Fruit fly (Drosophila melanogaster) whole organism, prepupa: ENCODE results near the gene ScsbetaA.

Experiments
- Blimp-1 ChIP-seq: fragments of 200-800 bp; sonication (Bioruptor generic); optimal IDR thresholded peaks from 3 replicates; lab custom pipeline; 2017; ENCODE audit warnings: missing biosample characterization, missing genetic modification characterization, mild to moderate bottlenecking, moderate library complexity, missing genetic modification reagents
- CG10631 ChIP-seq: fragments of 200-800 bp; sonication (Bioruptor generic); optimal IDR thresholded peaks from 2 replicates; lab custom pipeline; 2016; ENCODE audit warnings: missing biosample characterization, missing genetic modification characterization
- CG10669 ChIP-seq: fragments of 200-800 bp; sonication (Bioruptor generic); optimal IDR thresholded peaks from 3 replicates; lab custom pipeline; 2018; ENCODE audit warnings: missing biosample characterization, mild to moderate bottlenecking, missing genetic modification characterization, moderate library complexity
- CG11294 ChIP-seq: fragments of 200-800 bp; sonication (Bioruptor generic); IDR thresholded peaks from 2 replicates; pipeline ENCODE4 v1.3.6; 2022; ENCODE audit warnings: missing biosample characterization, missing genetic modification characterization
- CG11762 ChIP-seq: fragments of 200-800 bp; sonication (Bioruptor generic); optimal IDR thresholded peaks from 3 replicates; lab custom pipeline; 2016; ENCODE audit warnings: missing biosample characterization, missing genetic modification characterization; ENCODE audit not compliant: insufficient read depth
- CG15336 ChIP-seq: fragments of 200-800 bp; sonication (Bioruptor generic); IDR thresholded peaks from 2 replicates; pipeline ENCODE4 v1.3.6; 2022; ENCODE audit warnings: missing biosample characterization, missing genetic modification characterization
- CG1621 ChIP-seq: fragments of 200-800 bp; sonication (Bioruptor generic); optimal IDR thresholded peaks from 3 replicates; lab custom pipeline; 2018; ENCODE audit warnings: missing biosample characterization, mild to moderate bottlenecking, missing genetic modification characterization
- CG16779 ChIP-seq: fragments of 200-800 bp; sonication (Bioruptor generic); optimal IDR thresholded peaks from 3 replicates; lab custom pipeline; 2017; ENCODE audit warnings: missing biosample characterization, mild to moderate bottlenecking, missing genetic modification characterization
- CG3032 ChIP-seq: fragments of 200-800 bp; optimal IDR thresholded peaks from 2 replicates; lab custom pipeline; 2019; ENCODE audit warnings: missing biosample characterization, mild to moderate bottlenecking, missing genetic modification characterization, moderate library complexity
- CG31627 ChIP-seq: fragments of 200-800 bp; sonication (Bioruptor generic); optimal IDR thresholded peaks from 3 replicates; lab custom pipeline; 2016; ENCODE audit warnings: missing biosample characterization, missing genetic modification characterization
- CG34406 ChIP-seq: fragments of 200-800 bp; sonication (Bioruptor generic); optimal IDR thresholded peaks from 3 replicates; lab custom pipeline; 2016; ENCODE audit warnings: missing biosample characterization, missing genetic modification characterization
- CG3919 ChIP-seq: fragments of 200-800 bp; sonication (Bioruptor generic); optimal IDR thresholded peaks from 3 replicates; lab custom pipeline; 2016; ENCODE audit warnings: missing biosample characterization, missing genetic modification characterization
- CG4318 ChIP-seq: fragments of 200-800 bp; sonication (Bioruptor generic); optimal IDR thresholded peaks from 3 replicates; lab custom pipeline; 2017; ENCODE audit warnings: missing biosample characterization, mild to moderate bottlenecking, missing genetic modification characterization
- CG6276 ChIP-seq: fragments of 200-800 bp; sonication (Bioruptor generic); optimal IDR thresholded peaks from 2 replicates; lab custom pipeline; 2017; ENCODE audit warnings: missing biosample characterization, mild to moderate bottlenecking, missing genetic modification characterization
- CG6792 ChIP-seq: fragments of 200-800 bp; sonication (Bioruptor generic); optimal IDR thresholded peaks from 3 replicates; lab custom pipeline; 2016; ENCODE audit warnings: missing biosample characterization, missing genetic modification characterization
- CG6808 ChIP-seq: fragments of 200-800 bp; sonication (Bioruptor generic); optimal IDR thresholded peaks from 3 replicates; lab custom pipeline; 2017; ENCODE audit warnings: missing biosample characterization, missing genetic modification characterization, mild to moderate bottlenecking, moderate library complexity, missing genetic modification reagents
- CG6854 ChIP-seq: fragments of 200-800 bp; sonication (Bioruptor generic); optimal IDR thresholded peaks from 2 replicates; lab custom pipeline; 2017; ENCODE audit warnings: missing biosample characterization, mild to moderate bottlenecking, missing genetic modification characterization
- CG7368 ChIP-seq: fragments of 200-800 bp; sonication (Bioruptor generic); optimal IDR thresholded peaks from 3 replicates; lab custom pipeline; 2016; ENCODE audit warnings: missing biosample characterization, missing genetic modification characterization
- CG8119 ChIP-seq: fragments of 200-800 bp; sonication (Bioruptor generic); IDR thresholded peaks from 3 replicates; pipeline ENCODE4 v1.3.6; 2022; ENCODE audit warnings: missing biosample characterization, missing genetic modification characterization
- CG8319 ChIP-seq: fragments of 200-800 bp; sonication (Bioruptor generic); optimal IDR thresholded peaks from 3 replicates; lab custom pipeline; 2016; ENCODE audit warnings: missing biosample characterization, missing genetic modification characterization
- CG8632 ChIP-seq: fragments of 200-800 bp; sonication (Bioruptor generic); optimal IDR thresholded peaks from 3 replicates; lab custom pipeline; 2016; ENCODE audit warnings: missing biosample characterization, missing genetic modification characterization
- CG9139 ChIP-seq: fragments of 200-800 bp; sonication (Bioruptor generic); optimal IDR thresholded peaks from 3 replicates; lab custom pipeline; 2017; ENCODE audit warnings: missing biosample characterization, mild to moderate bottlenecking, missing genetic modification characterization
- Eip75B ChIP-seq: fragments of 200-800 bp; sonication (Bioruptor generic); optimal IDR thresholded peaks from 3 replicates; lab custom pipeline; 2016; ENCODE audit warnings: missing biosample characterization, missing genetic modification characterization
- Eip78C ChIP-seq: fragments of 200-800 bp; sonication (Bioruptor generic); peaks from one replicate; lab custom pipeline; 2016; ENCODE audit warnings: missing biosample characterization, missing genetic modification characterization
- Eip93F ChIP-seq: fragments of 200-800 bp; sonication (Bioruptor generic); optimal IDR thresholded peaks from 2 replicates; lab custom pipeline; 2016; ENCODE audit warnings: missing biosample characterization, mild to moderate bottlenecking, missing genetic modification characterization
- Ets96B ChIP-seq: fragments of 200-800 bp; optimal IDR thresholded peaks from 2 replicates; lab custom pipeline; 2019; ENCODE audit warnings: missing biosample characterization, mild to moderate bottlenecking, missing genetic modification characterization, moderate library complexity
- Gug ChIP-seq: fragments of 200-800 bp; sonication (Bioruptor generic); IDR thresholded peaks from 2 replicates; pipeline ENCODE4 v1.3.6; 2022; ENCODE audit warnings: missing biosample characterization, missing genetic modification characterization
- Hr38 ChIP-seq: sonication (Bioruptor generic); optimal IDR thresholded peaks from 2 replicates; lab custom pipeline; 2016; ENCODE audit warnings: missing biosample characterization, missing genetic modification characterization
- Lpt ChIP-seq: fragments of 200-800 bp; sonication (Bioruptor generic); optimal IDR thresholded peaks from 3 replicates; lab custom pipeline; 2016; ENCODE audit warnings: missing biosample characterization, missing genetic modification characterization
- Met ChIP-seq: fragments of 200-800 bp; sonication (Bioruptor generic); optimal IDR thresholded peaks from 3 replicates; lab custom pipeline; 2016; ENCODE audit warnings: missing biosample characterization, missing genetic modification characterization
- Smox ChIP-seq: fragments of 200-800 bp; sonication (Bioruptor generic); optimal IDR thresholded peaks from 3 replicates; lab custom pipeline; 2016; ENCODE audit warnings: missing biosample characterization, missing genetic modification characterization
- Sox102F ChIP-seq: fragments of 200-800 bp; sonication (Bioruptor generic); optimal IDR thresholded peaks from 2 replicates; lab custom pipeline; 2016; ENCODE audit warnings: missing biosample characterization, mild to moderate bottlenecking, missing genetic modification characterization
- Sox15 ChIP-seq: fragments of 200-800 bp; sonication (Bioruptor generic); optimal IDR thresholded peaks from 3 replicates; lab custom pipeline; 2016; ENCODE audit warnings: missing biosample characterization, missing genetic modification characterization
- achi ChIP-seq: fragments of 200-800 bp; sonication (Bioruptor generic); optimal IDR thresholded peaks from 3 replicates; lab custom pipeline; 2016; ENCODE audit warnings: missing biosample characterization, missing genetic modification characterization
- acj6 ChIP-seq: fragments of 200-800 bp; sonication (Bioruptor generic); optimal IDR thresholded peaks from 3 replicates; lab custom pipeline; 2016; ENCODE audit warnings: missing biosample characterization, missing genetic modification characterization
- dac ChIP-seq: fragments of 200-800 bp; sonication (Bioruptor generic); optimal IDR thresholded peaks from 2 replicates; lab custom pipeline; 2017; ENCODE audit warnings: missing biosample characterization, mild to moderate bottlenecking, missing genetic modification characterization
- dsx ChIP-seq: fragments of 200-800 bp; optimal IDR thresholded peaks from 3 replicates; lab custom pipeline; 2019; ENCODE audit warnings: missing biosample characterization, mild to moderate bottlenecking, missing genetic modification characterization, moderate library complexity; ENCODE audit not compliant: poor library complexity, severe bottlenecking
- esn ChIP-seq: fragments of 200-800 bp; sonication (Bioruptor generic); optimal IDR thresholded peaks from 2 replicates; lab custom pipeline; 2016; ENCODE audit warnings: missing biosample characterization, mild to moderate bottlenecking, missing genetic modification characterization, moderate library complexity
- fd59A ChIP-seq: fragments of 200-800 bp; sonication (Bioruptor generic); optimal IDR thresholded peaks from 2 replicates; lab custom pipeline; 2017; ENCODE audit warnings: missing biosample characterization, mild to moderate bottlenecking, missing genetic modification characterization, missing genetic modification reagents
- fd85E ChIP-seq: fragments of 200-800 bp; sonication (Bioruptor generic); optimal IDR thresholded peaks from 3 replicates; lab custom pipeline; 2016; ENCODE audit warnings: missing biosample characterization, missing genetic modification characterization
- fkh ChIP-seq: fragments of 200-800 bp; sonication (Bioruptor generic); optimal IDR thresholded peaks from 3 replicates; lab custom pipeline; 2017; ENCODE audit warnings: missing biosample characterization, mild to moderate bottlenecking, missing genetic modification characterization, moderate library complexity
- lz ChIP-seq: fragments of 200-800 bp; sonication (Bioruptor generic); optimal IDR thresholded peaks from 3 replicates; lab custom pipeline; 2016; ENCODE audit warnings: missing biosample characterization, missing genetic modification characterization
- salr ChIP-seq, 2 experiments: fragments of 200-800 bp; sonication (Bioruptor generic); optimal IDR thresholded peaks; 3 replicates each; lab custom pipeline; 2016 to 2018; ENCODE audit warnings: missing biosample characterization in 2 of 2, missing genetic modification characterization in 2 of 2, mild to moderate bottlenecking in 1 of 2
- spab ChIP-seq: fragments of 200-800 bp; sonication (Bioruptor generic); optimal IDR thresholded peaks from 2 replicates; lab custom pipeline; 2017; ENCODE audit warnings: missing biosample characterization, mild to moderate bottlenecking, missing genetic modification characterization, missing genetic modification reagents
- ss ChIP-seq, 2 experiments: fragments of 200-800 bp; sonication (Bioruptor generic); optimal IDR thresholded peaks; 2 replicates in 1 of 2; 3 replicates in 1 of 2; lab custom pipeline; 2017 to 2018; ENCODE audit warnings: mild to moderate bottlenecking in 2 of 2, missing biosample characterization in 2 of 2, missing genetic modification characterization in 2 of 2, moderate library complexity in 1 of 2
- topi ChIP-seq: fragments of 200-800 bp; sonication (Bioruptor generic); optimal IDR thresholded peaks from 3 replicates; lab custom pipeline; 2016; ENCODE audit warnings: missing biosample characterization, missing genetic modification characterization
- vri ChIP-seq: fragments of 200-800 bp; sonication (Bioruptor generic); optimal IDR thresholded peaks from 3 replicates; lab custom pipeline; 2016; ENCODE audit warnings: missing biosample characterization, mild to moderate bottlenecking, missing genetic modification characterization

ScsbetaA gene

dm6 chr3R:8931777-8932345, 6.7 kb upstream of the ScsbetaA start, which contains the start of gene pyd (continued):
- TF ChIP-seq CG8119 (GFP tag; lab: Robert Waterston, UW) = peak; percentile 43; the same call in 1 of the 3 replicates
- TF ChIP-seq CG6792 (GFP tag; lab: Kevin White, UChicago) = peak; percentile 60
- peak; percentile 25 for TF ChIP-seq Lpt (GFP tag; lab: Kevin White, UChicago)
- TF ChIP-seq lz (GFP tag; lab: Kevin White, UChicago) = peak; percentile 69
- no peak for TF ChIP-seq CG8632 (GFP tag; lab: Kevin White, UChicago)
- no peak for TF ChIP-seq Hr38 (GFP tag; lab: Kevin White, UChicago)
- peak; percentile 41 to 63 for TF ChIP-seq ss (GFP tag; optimal IDR thresholded peaks at IDR 0.05; lab: Kevin White, UChicago)
- no peak for TF ChIP-seq CG1621 (tag; lab: Kevin White, UChicago)
- peak; percentile 64 for TF ChIP-seq achi (GFP tag; lab: Kevin White, UChicago)

dm6 chr3R:8932741-8933140, 5.8 kb upstream of the ScsbetaA start:
- peak; percentile 9 for TF ChIP-seq Lpt (GFP tag; lab: Kevin White, UChicago)
- no peak for TF ChIP-seq vri (GFP tag; lab: Kevin White, UChicago)
- TF ChIP-seq lz (GFP tag; lab: Kevin White, UChicago) = no peak
- no peak for TF ChIP-seq dac (GFP tag; lab: Kevin White, UChicago)
- TF ChIP-seq CG3032 (tag; lab: Kevin White, UChicago) = peak; percentile 32
- peak; percentile 51 for TF ChIP-seq CG15336 (GFP tag; lab: Robert Waterston, UW)
- no peak for TF ChIP-seq Sox15 (GFP tag; lab: Kevin White, UChicago)
- no peak for TF ChIP-seq CG31627 (GFP tag; lab: Kevin White, UChicago)
- TF ChIP-seq Smox = no peak
- no peak for TF ChIP-seq CG6276 (GFP tag; lab: Kevin White, UChicago)
- TF ChIP-seq CG8319 = no peak
- TF ChIP-seq Eip93F (GFP tag; lab: Kevin White, UChicago) = no peak
- peak; percentile 14 for TF ChIP-seq spab (GFP tag; lab: Kevin White, UChicago)
- no peak for TF ChIP-seq Sox102F (GFP tag; lab: Kevin White, UChicago)
- peak; percentile 35 for TF ChIP-seq CG10631
- peak; percentile 34 for TF ChIP-seq acj6 (GFP tag; lab: Kevin White, UChicago)
- TF ChIP-seq fd59A (GFP tag; lab: Kevin White, UChicago) = no peak
- TF ChIP-seq dsx (GFP tag; lab: Kevin White, UChicago) = no peak
- TF ChIP-seq CG6854 (GFP tag; lab: Kevin White, UChicago) = no peak
- TF ChIP-seq CG8119 (GFP tag; lab: Robert Waterston, UW) = peak; percentile 60; the same call in 1 of the 3 replicates
- TF ChIP-seq fd85E = no peak
- no peak for TF ChIP-seq CG11762
- peak; percentile 12 for TF ChIP-seq Met (GFP tag; lab: Kevin White, UChicago)
- peak in 1 of 2 experiments; percentile 41 for TF ChIP-seq ss (GFP tag; optimal IDR thresholded peaks at IDR 0.05; lab: Kevin White, UChicago)
- TF ChIP-seq CG4318 (GFP tag; lab: Kevin White, UChicago) = no peak
- peak; percentile 63 for TF ChIP-seq Eip78C (GFP tag; lab: Kevin White, UChicago)
- peak; percentile 41 for TF ChIP-seq Eip75B (GFP tag; lab: Kevin White, UChicago)
- peak; percentile 45 for TF ChIP-seq achi (GFP tag; lab: Kevin White, UChicago)
- TF ChIP-seq esn (GFP tag; lab: Kevin White, UChicago) = peak; percentile 17
- no peak for TF ChIP-seq CG11294 (GFP tag; lab: Robert Waterston, UW)
- TF ChIP-seq fkh = no peak
- TF ChIP-seq CG16779 = no peak
- peak; percentile 36 for TF ChIP-seq CG10669 (GFP tag; lab: Kevin White, UChicago)
- peak; percentile 10 for TF ChIP-seq CG34406 (GFP tag; lab: Kevin White, UChicago)
- TF ChIP-seq Blimp-1 = no peak
- no peak for TF ChIP-seq CG7368
- TF ChIP-seq topi (GFP tag; lab: Kevin White, UChicago) = no peak
- TF ChIP-seq CG8632 (GFP tag; lab: Kevin White, UChicago) = no peak
- no peak for TF ChIP-seq CG9139 (GFP tag; lab: Kevin White, UChicago)
- TF ChIP-seq Gug = peak; percentile 32; the same call in 1 of the 2 replicates
- peak; percentile 24 for TF ChIP-seq CG1621 (tag; lab: Kevin White, UChicago)
- peak; percentile 49 for TF ChIP-seq CG3919
- TF ChIP-seq Ets96B (tag; lab: Kevin White, UChicago) = peak; percentile 19
- TF ChIP-seq CG6808 = peak; percentile 31
- TF ChIP-seq salr (GFP tag; optimal IDR thresholded peaks at IDR 0.05; lab: Kevin White, UChicago) = no peak
